Worm (Caenorhabditis elegans) whole organism, L1 larva: ENCODE results near the gene nas-8.

ENCODE experiments used
- C04F5.9 ChIP-seq: sonication (generic microtip); optimal IDR thresholded peaks from 2 replicates; lab custom pipeline; 2016; ENCODE audit warnings: missing genetic modification characterization, missing compliant biosample characterization
- C16A3.4 ChIP-seq: fragments of 150-350 bp; optimal IDR thresholded peaks from 2 replicates; lab custom pipeline; 2014; ENCODE audit warnings: missing biosample characterization, missing genetic modification characterization
- F16B12.6 ChIP-seq: fragments of 150-350 bp; optimal IDR thresholded peaks from 2 replicates; lab custom pipeline; 2014; ENCODE audit warnings: missing biosample characterization, missing genetic modification characterization
- Y116A8C.19 ChIP-seq: sonication (generic microtip); optimal IDR thresholded peaks from 2 replicates; lab custom pipeline; 2016; ENCODE audit warnings: missing compliant biosample characterization, missing genetic modification characterization, borderline replicate concordance
- ama-1 ChIP-seq: fragments of 150-350 bp; optimal IDR thresholded peaks from 2 replicates; lab custom pipeline; 2014
- blmp-1 ChIP-seq: fragments of 150-350 bp; optimal IDR thresholded peaks from 2 replicates; lab custom pipeline; 2014; ENCODE audit warnings: missing biosample characterization, missing genetic modification characterization
- ceh-63 ChIP-seq: fragments of 200-800 bp; sonication (Bioruptor generic); optimal IDR thresholded peaks from 2 replicates; lab custom pipeline; 2018; ENCODE audit warnings: mild to moderate bottlenecking, missing genetic modification characterization, missing compliant biosample characterization
- ceh-8 ChIP-seq: fragments of 200-800 bp; sonication (Bioruptor generic); optimal IDR thresholded peaks from 2 replicates; lab custom pipeline; 2018; ENCODE audit warnings: mild to moderate bottlenecking, missing genetic modification characterization, moderate library complexity, missing compliant biosample characterization
- ces-1 ChIP-seq: fragments of 150-350 bp; optimal IDR thresholded peaks from 2 replicates; lab custom pipeline; 2014; ENCODE audit warnings: missing biosample characterization, missing genetic modification reagents, missing genetic modification characterization
- dsc-1 ChIP-seq: sonication (generic microtip); optimal IDR thresholded peaks from 2 replicates; lab custom pipeline; 2016; ENCODE audit warnings: mild to moderate bottlenecking, missing genetic modification characterization, missing compliant biosample characterization
- efl-1 ChIP-seq, 4 experiments: fragments of 150-350 bp; optimal IDR thresholded peaks in 3 of 4; peaks in 1 of 4; 1 replicate in 1 of 4; 2 replicates in 3 of 4; lab custom pipeline; 2014; ENCODE audit warnings: missing biosample characterization in 2 of 4, missing genetic modification characterization in 2 of 4, missing genetic modification reagents in 2 of 4
- egl-13 ChIP-seq: sonication (generic microtip); optimal IDR thresholded peaks from 2 replicates; lab custom pipeline; 2016; ENCODE audit warnings: missing genotype, missing genetic modification reagents, missing genetic modification characterization, missing compliant biosample characterization
- elt-2 ChIP-seq: sonication (generic microtip); optimal IDR thresholded peaks from 2 replicates; lab custom pipeline; 2016; ENCODE audit warnings: missing genetic modification characterization, mild to moderate bottlenecking, inconsistent platforms, missing compliant biosample characterization, missing genetic modification reagents
- elt-3 ChIP-seq, 6 experiments: fragments of 150-350 bp in 1 of 6; sonication (generic microtip); optimal IDR thresholded peaks; 2 replicates each; lab custom pipeline; 2017 to 2018; ENCODE audit warnings: missing biosample characterization in 6 of 6, missing genetic modification characterization in 6 of 6, inconsistent platforms in 1 of 6
- fkh-10 ChIP-seq: sonication (generic microtip); optimal IDR thresholded peaks from 2 replicates; lab custom pipeline; 2017; ENCODE audit warnings: missing biosample characterization, missing genetic modification reagents, missing genetic modification characterization
- fos-1 ChIP-seq: fragments of 150-350 bp; optimal IDR thresholded peaks from 2 replicates; lab custom pipeline; 2014; ENCODE audit warnings: missing biosample characterization, missing genetic modification characterization
- grh-1 ChIP-seq: fragments of 200-800 bp; sonication (Bioruptor generic); IDR thresholded peaks from 2 replicates; pipeline ENCODE4 v1.3.6; 2022; ENCODE audit warnings: missing genetic modification reagents, missing genetic modification characterization, missing compliant biosample characterization
- hlh-17 ChIP-seq: fragments of 200-800 bp; sonication (Bioruptor generic); optimal IDR thresholded peaks from 2 replicates; lab custom pipeline; 2018; ENCODE audit warnings: missing genetic modification characterization, mild to moderate bottlenecking, missing compliant biosample characterization, moderate library complexity, borderline replicate concordance
- hlh-4 ChIP-seq: sonication (generic microtip); optimal IDR thresholded peaks from 2 replicates; lab custom pipeline; 2016; ENCODE audit warnings: mild to moderate bottlenecking, missing genetic modification characterization, missing compliant biosample characterization
- hpl-2 ChIP-seq: fragments of 150-350 bp; optimal IDR thresholded peaks from 2 replicates; lab custom pipeline; 2014; ENCODE audit warnings: missing biosample characterization, missing genetic modification reagents, missing genetic modification characterization
- irx-1 ChIP-seq: sonication (generic microtip); optimal IDR thresholded peaks from 2 replicates; lab custom pipeline; 2016; ENCODE audit warnings: missing genetic modification characterization, missing compliant biosample characterization
- isw-1 ChIP-seq: fragments of 200-800 bp; sonication (Bioruptor generic); IDR thresholded peaks from 2 replicates; pipeline ENCODE4 v1.3.6; 2022; ENCODE audit warnings: missing genetic modification characterization, missing compliant biosample characterization
- lin-13 ChIP-seq: fragments of 150-350 bp; optimal IDR thresholded peaks from 2 replicates; lab custom pipeline; 2014; ENCODE audit warnings: missing biosample characterization, missing genetic modification reagents, missing genetic modification characterization
- lin-14 ChIP-seq: fragments of 200-800 bp; sonication (Bioruptor generic); optimal IDR thresholded peaks from 2 replicates; lab custom pipeline; 2018; ENCODE audit warnings: mild to moderate bottlenecking, missing genetic modification characterization, moderate library complexity, missing compliant biosample characterization
- lin-15B ChIP-seq: fragments of 150-350 bp; sonication (generic microtip); optimal IDR thresholded peaks from 3 replicates; lab custom pipeline; 2014; ENCODE audit warnings: missing biosample characterization, missing genetic modification characterization
- lin-39 ChIP-seq: fragments of 150-350 bp; optimal IDR thresholded peaks from 2 replicates; lab custom pipeline; 2014; ENCODE audit warnings: missing biosample characterization, missing genetic modification reagents, missing genetic modification characterization
- mab-9 ChIP-seq: fragments of 200-800 bp; sonication (Bioruptor generic); IDR thresholded peaks from 2 replicates; pipeline ENCODE4 v1.3.6; 2022; ENCODE audit warnings: missing genetic modification reagents, missing genetic modification characterization, missing compliant biosample characterization
- mdl-1 ChIP-seq, 2 experiments: fragments of 150-350 bp; optimal IDR thresholded peaks; 2 replicates each; lab custom pipeline; 2014 to 2017; ENCODE audit warnings: missing biosample characterization in 2 of 2, missing genetic modification characterization in 2 of 2, inconsistent platforms in 1 of 2
- mef-2 ChIP-seq: fragments of 150-350 bp; optimal IDR thresholded peaks from 2 replicates; lab custom pipeline; 2014; ENCODE audit warnings: missing biosample characterization, missing genetic modification characterization
- mep-1 ChIP-seq: fragments of 150-350 bp; optimal IDR thresholded peaks from 2 replicates; lab custom pipeline; 2014; ENCODE audit warnings: missing biosample characterization, missing genetic modification characterization
- nhr-20 ChIP-seq: sonication (generic microtip); optimal IDR thresholded peaks from 2 replicates; lab custom pipeline; 2016; ENCODE audit warnings: mild to moderate bottlenecking, missing genetic modification characterization, missing compliant biosample characterization
- nhr-237 ChIP-seq: fragments of 150-350 bp; optimal IDR thresholded peaks from 2 replicates; lab custom pipeline; 2014; ENCODE audit warnings: missing biosample characterization, missing genetic modification characterization
- nhr-28 ChIP-seq: fragments of 150-350 bp; optimal IDR thresholded peaks from 2 replicates; lab custom pipeline; 2014; ENCODE audit warnings: missing biosample characterization, missing genetic modification characterization
- nhr-71 ChIP-seq: sonication (generic microtip); optimal IDR thresholded peaks from 2 replicates; lab custom pipeline; 2016; ENCODE audit warnings: mild to moderate bottlenecking, missing genetic modification characterization, moderate library complexity, missing compliant biosample characterization
- nhr-77 ChIP-seq: fragments of 150-350 bp; optimal IDR thresholded peaks from 2 replicates; lab custom pipeline; 2014; ENCODE audit warnings: missing biosample characterization, missing genetic modification characterization
- nhr-84 ChIP-seq: sonication (generic microtip); optimal IDR thresholded peaks from 2 replicates; lab custom pipeline; 2017; ENCODE audit warnings: missing biosample characterization, missing genetic modification characterization
- nhr-85 ChIP-seq: sonication (generic microtip); peaks from one replicate; lab custom pipeline; 2016; ENCODE audit warnings: missing genetic modification characterization, inconsistent platforms, missing compliant biosample characterization
- nhr-90 ChIP-seq: sonication (generic microtip); optimal IDR thresholded peaks from 2 replicates; lab custom pipeline; 2016; ENCODE audit warnings: mild to moderate bottlenecking, missing genetic modification characterization, missing compliant biosample characterization; ENCODE audit not compliant: poor library complexity
- pag-3 ChIP-seq: sonication (generic microtip); optimal IDR thresholded peaks from 2 replicates; lab custom pipeline; 2017; ENCODE audit warnings: missing genetic modification characterization, mild to moderate bottlenecking, missing compliant biosample characterization, antibody characterized with exemption, borderline replicate concordance; ENCODE audit not compliant: insufficient read depth
- pax-3 ChIP-seq: fragments of 200-800 bp; sonication (Bioruptor generic); optimal IDR thresholded peaks from 2 replicates; lab custom pipeline; 2018; ENCODE audit warnings: mild to moderate bottlenecking, missing genetic modification characterization, moderate library complexity, missing compliant biosample characterization
- skn-1 ChIP-seq: fragments of 150-350 bp; optimal IDR thresholded peaks from 2 replicates; lab custom pipeline; 2014; ENCODE audit warnings: missing biosample characterization, missing genetic modification characterization
- snpc-4 ChIP-seq: fragments of 150-350 bp; optimal IDR thresholded peaks from 2 replicates; lab custom pipeline; 2014; ENCODE audit warnings: missing biosample characterization, missing genetic modification characterization
- snu-23 ChIP-seq: sonication (generic microtip); optimal IDR thresholded peaks from 2 replicates; lab custom pipeline; 2016; ENCODE audit warnings: missing genetic modification characterization, missing compliant biosample characterization
- sptf-1 ChIP-seq: fragments of 150-350 bp; optimal IDR thresholded peaks from 2 replicates; lab custom pipeline; 2014; ENCODE audit warnings: missing biosample characterization, missing genetic modification characterization
- sup-37 ChIP-seq: fragments of 200-800 bp; sonication (Bioruptor generic); optimal IDR thresholded peaks from 2 replicates; lab custom pipeline; 2018; ENCODE audit warnings: mild to moderate bottlenecking, missing genetic modification characterization, missing compliant biosample characterization
- tlp-1 ChIP-seq: fragments of 150-350 bp; optimal IDR thresholded peaks from 2 replicates; lab custom pipeline; 2014; ENCODE audit warnings: missing biosample characterization, missing genetic modification characterization
- unc-30 ChIP-seq: sonication (generic microtip); optimal IDR thresholded peaks from 2 replicates; lab custom pipeline; 2017; ENCODE audit warnings: missing biosample characterization, missing genetic modification characterization
- unc-86 ChIP-seq: sonication (generic microtip); optimal IDR thresholded peaks from 2 replicates; lab custom pipeline; 2016; ENCODE audit warnings: missing genetic modification characterization, missing compliant biosample characterization
- unc-98 ChIP-seq: fragments of 200-800 bp; sonication (Bioruptor generic); IDR thresholded peaks from 2 replicates; pipeline ENCODE4 v1.3.6; 2022; ENCODE audit warnings: missing genetic modification characterization, missing compliant biosample characterization
- vab-15 ChIP-seq: sonication (generic microtip); optimal IDR thresholded peaks from 2 replicates; lab custom pipeline; 2017; ENCODE audit warnings: missing genotype, mild to moderate bottlenecking, missing genetic modification characterization, missing compliant biosample characterization
- zip-4 ChIP-seq: fragments of 200-800 bp; sonication (Bioruptor generic); optimal IDR thresholded peaks from 2 replicates; lab custom pipeline; 2018; ENCODE audit warnings: mild to moderate bottlenecking, missing genetic modification characterization, moderate library complexity, missing compliant biosample characterization
- ztf-11 ChIP-seq, 2 experiments: sonication (generic microtip); optimal IDR thresholded peaks; 2 replicates each; lab custom pipeline; 2016 to 2017; ENCODE audit warnings: missing genetic modification characterization in 2 of 2, missing biosample characterization in 1 of 2, missing compliant biosample characterization in 1 of 2

nas-8 gene

ce11 chrIV:7084632-7085160 lies 30.0 kb upstream of the nas-8 start, which contains the start of gene rps-4:
TSS of gene rps-4 (minus strand) at chrIV:7084682.
- TF ChIP-seq lin-13 (GFP tag; lab: Kevin White, UChicago) (peak; percentile 86), C04F5.9 (peak; percentile 62), hpl-2 (GFP tag; lab: Kevin White, UChicago) (peak; percentile 85), nhr-85 (tag; lab: Kevin White, UChicago) (peak; percentile 90), blmp-1 (peak; percentile 69), Y116A8C.19 (tag; lab: Kevin White, UChicago) (no peak), nhr-71 (tag; lab: Kevin White, UChicago) (peak; percentile 95), mef-2 (tag; lab: Kevin White, UChicago) (peak; percentile 51), snpc-4 (tag; lab: Kevin White, UChicago) (peak; percentile 81), ztf-11 (tag; optimal IDR thresholded peaks at IDR 0.05; lab: Kevin White, UChicago) (peak in 1 of 2 experiments; percentile 74), sptf-1 (tag; lab: Kevin White, UChicago) (no peak), tlp-1 (tag; lab: Kevin White, UChicago) (no peak), nhr-84 (tag; lab: Kevin White, UChicago) (no peak), vab-15 (tag; lab: Kevin White, UChicago) (no peak), zip-4 (peak; percentile 45), pag-3 (tag; lab: Kevin White, UChicago) (no peak), hlh-17 (GFP tag; lab: Kevin White, UChicago) (no peak), lin-14 (GFP tag; lab: Kevin White, UChicago) (peak; percentile 96), ceh-8 (GFP tag; lab: Kevin White, UChicago) (peak; percentile 74), lin-39 (tag; lab: Kevin White, UChicago) (peak; percentile 59), efl-1 (optimal IDR thresholded peaks at IDR 0.05; lab: Kevin White, UChicago) (peak; percentile 88 to 91), efl-1 (GFP tag; optimal IDR thresholded peaks at IDR 0.05 in 1 of 2; lab: Kevin White, UChicago) (peak; percentile 83 to 97), lin-15B (peak; percentile 98), skn-1 (peak; percentile 92), fkh-10 (GFP tag; lab: Kevin White, UChicago) (peak; percentile 66), egl-13 (tag; lab: Kevin White, UChicago) (peak; percentile 82), isw-1 (peak; percentile 90), dsc-1 (tag; lab: Kevin White, UChicago) (peak; percentile 80), sup-37 (GFP tag; lab: Kevin White, UChicago) (peak; percentile 72), mab-9 (GFP tag; lab: Robert Waterston, UW) (no peak), nhr-28 (tag; lab: Kevin White, UChicago) (no peak), nhr-90 (peak; percentile 89), nhr-237 (peak; percentile 71), irx-1 (peak; percentile 78), nhr-77 (peak; percentile 86), elt-3 (tag; optimal IDR thresholded peaks at IDR 0.05; lab: Kevin White, UChicago) (peak in 3 of 6 experiments; percentile 24 to 95 (median 72)), ces-1 (no peak), unc-98 (peak; percentile 34; the same call in 1 of the 2 replicates), F16B12.6 (tag; lab: Kevin White, UChicago) (peak; percentile 65), ama-1 (lab: Kevin White, UChicago) (peak; percentile 19), pax-3 (peak; percentile 68), fos-1 (tag; lab: Kevin White, UChicago) (peak; percentile 61), C16A3.4 (tag; lab: Kevin White, UChicago) (peak; percentile 95), mep-1 (tag; lab: Kevin White, UChicago) (peak; percentile 96), grh-1 (GFP tag; lab: Robert Waterston, UW) (peak; percentile 80), mdl-1 (tag; optimal IDR thresholded peaks at IDR 0.05; lab: Kevin White, UChicago) (peak in 1 of 2 experiments; percentile 73), hlh-4 (tag; lab: Kevin White, UChicago) (no peak), unc-30 (no peak), elt-2 (peak; percentile 75), ceh-63 (GFP tag; lab: Kevin White, UChicago) (no peak), unc-86 (tag; lab: Kevin White, UChicago) (peak; percentile 83), nhr-20 (tag; lab: Kevin White, UChicago) (peak; percentile 93), snu-23 (GFP tag; lab: Kevin White, UChicago) (peak; percentile 95)
